Worm (Caenorhabditis elegans): ENCODE data around the gene C42C1.19.

DNA sequence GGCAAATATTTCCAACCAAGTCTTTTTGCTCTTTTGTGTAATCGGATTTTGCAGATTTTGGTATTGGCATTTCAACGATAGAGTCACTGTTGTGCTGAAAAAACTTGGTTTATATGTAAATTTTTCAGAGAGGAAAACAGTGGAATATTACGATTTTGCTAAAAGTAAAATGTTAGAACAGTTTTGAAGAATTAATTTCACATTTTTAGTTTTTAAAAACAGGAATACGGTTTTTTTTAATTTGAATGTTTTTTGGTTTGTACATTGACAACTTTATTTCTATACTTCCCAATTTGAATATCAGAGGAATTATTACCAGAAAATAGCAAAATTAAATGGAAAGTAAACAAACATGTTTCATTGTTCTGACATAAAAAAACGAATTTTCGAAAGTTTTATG, 30.0 kb upstream of the C42C1.19 start, which contains the start of gene dnj-26:
- TF ChIP-seq W03F9.2 (tag; optimal IDR thresholded peaks at IDR 0.05), result no peak
- no peak for TF ChIP-seq him-1 (tag; optimal IDR thresholded peaks at IDR 0.05)
